Worm (Caenorhabditis elegans): ENCODE results near the gene mec-15.
A peak's percentile ranks its signal among the peaks of the same experiment; 100 is the strongest.

Gene mec-15

ce11 chrII:10203067-10203466 is 36.4 kb downstream of the mec-15 start:
- TF ChIP-seq unc-55 (GFP tag; optimal IDR thresholded peaks at IDR 0.05): peak; percentile 11
- no peak for TF ChIP-seq T23F11.4 (GFP tag; optimal IDR thresholded peaks at IDR 0.05)

ce11 chrII:10202275-10202674 is 37.2 kb downstream of the mec-15 start:
- peak; percentile 59 for TF ChIP-seq unc-42 (tag; optimal IDR thresholded peaks at IDR 0.05)
- TF ChIP-seq rnt-1 (tag; optimal IDR thresholded peaks at IDR 0.05): peak; percentile 14
- no peak for TF ChIP-seq pqm-1 (tag; optimal IDR thresholded peaks at IDR 0.05)
- TF ChIP-seq madf-2 (tag; optimal IDR thresholded peaks at IDR 0.05): peak; percentile 37
- peak; percentile 31 for TF ChIP-seq ets-4 (tag; optimal IDR thresholded peaks at IDR 0.05)
- no peak for TF ChIP-seq fax-1 (tag; optimal IDR thresholded peaks at IDR 0.05)
- TF ChIP-seq ceh-6 (GFP tag; optimal IDR thresholded peaks at IDR 0.05): no peak
- no peak for TF ChIP-seq ceh-30 (tag; optimal IDR thresholded peaks at IDR 0.05)
- TF ChIP-seq ceh-34 (tag; optimal IDR thresholded peaks at IDR 0.05): peak; percentile 61
- TF ChIP-seq tbx-2 (tag; optimal IDR thresholded peaks at IDR 0.05): peak; percentile 69
- peak; percentile 79 for TF ChIP-seq nfya-1 (tag; optimal IDR thresholded peaks at IDR 0.05)
- peak; percentile 80 for TF ChIP-seq ceh-31 (tag; optimal IDR thresholded peaks at IDR 0.05)
- peak; percentile 52 for TF ChIP-seq unc-55 (GFP tag; optimal IDR thresholded peaks at IDR 0.05)
- TF ChIP-seq ref-2 (tag; optimal IDR thresholded peaks at IDR 0.05): peak; percentile 64
- TF ChIP-seq ceh-19 (GFP tag; optimal IDR thresholded peaks at IDR 0.05): peak; percentile 70
- peak; percentile 49 for TF ChIP-seq ceh-14 (tag; optimal IDR thresholded peaks at IDR 0.05)
- no peak for TF ChIP-seq pag-3 (tag; optimal IDR thresholded peaks at IDR 0.05; ENCODE audit: borderline replicate concordance)
- no peak for TF ChIP-seq npax-4 (tag; optimal IDR thresholded peaks at IDR 0.05)
- peak; percentile 10 for TF ChIP-seq elt-2 (tag; optimal IDR thresholded peaks at IDR 0.05)
- TF ChIP-seq hlh-15 (tag; optimal IDR thresholded peaks at IDR 0.05): no peak
- TF ChIP-seq syd-9 (tag; optimal IDR thresholded peaks at IDR 0.05): peak; percentile 23
- peak; percentile 47 for TF ChIP-seq fkh-6 (tag; optimal IDR thresholded peaks at IDR 0.05)
- TF ChIP-seq ceh-2 (tag; optimal IDR thresholded peaks at IDR 0.05): peak; percentile 9
- TF ChIP-seq odd-2 (tag; optimal IDR thresholded peaks at IDR 0.05): no peak
- peak; percentile 4 for TF ChIP-seq hlh-13 (GFP tag; optimal IDR thresholded peaks at IDR 0.05)
- no peak for TF ChIP-seq pha-4 (tag; optimal IDR thresholded peaks at IDR 0.05)
- peak; percentile 31 for TF ChIP-seq ceh-18 (tag; optimal IDR thresholded peaks at IDR 0.05)
- TF ChIP-seq hlh-30 (tag; optimal IDR thresholded peaks at IDR 0.05; ENCODE audit: insufficient read depth): peak; percentile 81
- no peak for TF ChIP-seq mec-3 (tag; optimal IDR thresholded peaks at IDR 0.05; ENCODE audit: borderline replicate concordance)
- peak; percentile 51 for TF ChIP-seq hlh-8 (tag; optimal IDR thresholded peaks at IDR 0.05)
- no peak for TF ChIP-seq dve-1 (tag; optimal IDR thresholded peaks at IDR 0.05)

- TF ChIP-seq ceh-6 (GFP tag; optimal IDR thresholded peaks at IDR 0.05) (no peak), sox-4 (tag; optimal IDR thresholded peaks at IDR 0.05) (no peak), fax-1 (tag; optimal IDR thresholded peaks at IDR 0.05) (peak; percentile 36), ceh-18 (tag; optimal IDR thresholded peaks at IDR 0.05) (no peak), ceh-14 (tag; optimal IDR thresholded peaks at IDR 0.05) (peak; percentile 40), mec-3 (tag; optimal IDR thresholded peaks at IDR 0.05; ENCODE audit: borderline replicate concordance) (no peak), che-1 (tag; optimal IDR thresholded peaks at IDR 0.05) (no peak), odd-2 (tag; optimal IDR thresholded peaks at IDR 0.05) (no peak), nfya-1 (tag; optimal IDR thresholded peaks at IDR 0.05) (no peak), nhr-232 (tag; optimal IDR thresholded peaks at IDR 0.05) (no peak), ets-4 (tag; optimal IDR thresholded peaks at IDR 0.05) (peak; percentile 70), syd-9 (tag; optimal IDR thresholded peaks at IDR 0.05) (no peak), ref-2 (tag; optimal IDR thresholded peaks at IDR 0.05) (peak; percentile 24), hlh-15 (tag; optimal IDR thresholded peaks at IDR 0.05) (no peak), unc-42 (tag; optimal IDR thresholded peaks at IDR 0.05) (peak; percentile 42), tbx-2 (tag; optimal IDR thresholded peaks at IDR 0.05) (peak; percentile 81), zip-5 (tag; optimal IDR thresholded peaks at IDR 0.05) (peak; percentile 54), ceh-9 (tag; optimal IDR thresholded peaks at IDR 0.05) (no peak), Y22D7AL.16 (tag; optimal IDR thresholded peaks at IDR 0.05) (no peak), elt-2 (tag; optimal IDR thresholded peaks at IDR 0.05) (peak; percentile 19), tbx-7 (tag; optimal IDR thresholded peaks at IDR 0.05) (peak; percentile 74), ceh-31 (tag; optimal IDR thresholded peaks at IDR 0.05) (peak; percentile 79), C38D4.7 (GFP tag; optimal IDR thresholded peaks at IDR 0.05) (peak; percentile 26), C08G9.2 (tag; optimal IDR thresholded peaks at IDR 0.05) (peak; percentile 52), sox-2 (GFP tag; IDR thresholded peaks at IDR 0.05) (0 out of 2 replicates have a peak, but pooled peaks have one; percentile 22), ceh-2 (tag; optimal IDR thresholded peaks at IDR 0.05) (peak; percentile 64), hlh-13 (GFP tag; optimal IDR thresholded peaks at IDR 0.05) (no peak), ceh-34 (tag; optimal IDR thresholded peaks at IDR 0.05) (peak; percentile 4), pha-2 (tag; optimal IDR thresholded peaks at IDR 0.05) (peak; percentile 14), hlh-8 (tag; optimal IDR thresholded peaks at IDR 0.05) (peak; percentile 65)
These were observed 38.7 kb downstream of the mec-15 start, which contains the start of gene arv-1 for ce11 chrII:10200759-10201158. arv-1 (minus strand) TSS chrII:10200823.

All from whole organism, late embryonic.